Worm (Caenorhabditis elegans) whole organism, late embryonic: Measurements from ENCODE around the gene C46A5.1.

ENCODE experiments used
- C08G9.2 ChIP-seq: sonication (generic microtip); optimal IDR thresholded peaks from 2 replicates; lab custom pipeline; 2016; ENCODE audit warnings: mild to moderate bottlenecking, missing genetic modification characterization, moderate library complexity, missing compliant biosample characterization
- C38D4.7 ChIP-seq: fragments of 200-800 bp; sonication (Bioruptor generic); optimal IDR thresholded peaks from 2 replicates; lab custom pipeline; 2018; ENCODE audit warnings: mild to moderate bottlenecking, missing genetic modification characterization, moderate library complexity, missing compliant biosample characterization
- F13H6.1 ChIP-seq: sonication (generic microtip); optimal IDR thresholded peaks from 2 replicates; lab custom pipeline; 2016; ENCODE audit warnings: missing genetic modification characterization, missing compliant biosample characterization
- K02D7.2 ChIP-seq: sonication (generic microtip); optimal IDR thresholded peaks from 2 replicates; lab custom pipeline; 2017; ENCODE audit warnings: mild to moderate bottlenecking, missing genetic modification characterization, missing compliant biosample characterization
- K09A11.1 ChIP-seq: sonication (generic microtip); optimal IDR thresholded peaks from 2 replicates; lab custom pipeline; 2017; ENCODE audit warnings: antibody characterized with exemption, mild to moderate bottlenecking, missing genetic modification characterization, missing compliant biosample characterization; ENCODE audit not compliant: insufficient read depth
- ama-1 ChIP-seq: fragments of 150-350 bp; optimal IDR thresholded peaks from 2 replicates; lab custom pipeline; 2014
- ceh-19 ChIP-seq: fragments of 200-800 bp; sonication (Bioruptor generic); optimal IDR thresholded peaks from 2 replicates; lab custom pipeline; 2018; ENCODE audit warnings: mild to moderate bottlenecking, missing genetic modification characterization, missing compliant biosample characterization
- ceh-2 ChIP-seq: sonication (generic microtip); optimal IDR thresholded peaks from 2 replicates; lab custom pipeline; 2016; ENCODE audit warnings: missing genotype, missing genetic modification characterization, missing compliant biosample characterization
- ceh-22 ChIP-seq: sonication (generic microtip); optimal IDR thresholded peaks from 2 replicates; lab custom pipeline; 2017; ENCODE audit warnings: missing biosample characterization, missing genetic modification characterization
- ceh-24 ChIP-seq: sonication (generic microtip); optimal IDR thresholded peaks from 2 replicates; lab custom pipeline; 2016; ENCODE audit warnings: mild to moderate bottlenecking, missing genetic modification characterization, missing compliant biosample characterization
- ceh-45 ChIP-seq: fragments of 200-800 bp; sonication (Bioruptor generic); IDR thresholded peaks from 2 replicates; pipeline ENCODE4 v1.3.6; 2022; ENCODE audit warnings: missing genetic modification reagents, missing genetic modification characterization, missing compliant biosample characterization
- ceh-48 ChIP-seq: sonication (generic microtip); optimal IDR thresholded peaks from 2 replicates; lab custom pipeline; 2016; ENCODE audit warnings: missing genetic modification characterization, inconsistent platforms, missing compliant biosample characterization
- ceh-6 ChIP-seq: fragments of 200-800 bp; sonication (Bioruptor generic); optimal IDR thresholded peaks from 2 replicates; lab custom pipeline; 2018; ENCODE audit warnings: mild to moderate bottlenecking, missing genetic modification characterization, missing compliant biosample characterization
- che-1 ChIP-seq: sonication (generic microtip); optimal IDR thresholded peaks from 2 replicates; lab custom pipeline; 2016; ENCODE audit warnings: mild to moderate bottlenecking, missing genetic modification characterization, missing compliant biosample characterization
- dmd-4 ChIP-seq: sonication (generic microtip); optimal IDR thresholded peaks from 2 replicates; lab custom pipeline; 2016; ENCODE audit warnings: borderline replicate concordance, missing genetic modification characterization, missing compliant biosample characterization
- ets-4 ChIP-seq: sonication (generic microtip); optimal IDR thresholded peaks from 2 replicates; lab custom pipeline; 2016; ENCODE audit warnings: missing genetic modification characterization, missing compliant biosample characterization
- fax-1 ChIP-seq: sonication (generic microtip); optimal IDR thresholded peaks from 2 replicates; lab custom pipeline; 2016; ENCODE audit warnings: missing genotype, missing genetic modification characterization, missing compliant biosample characterization
- fkh-10 ChIP-seq: fragments of 150-350 bp; optimal IDR thresholded peaks from 2 replicates; lab custom pipeline; 2014; ENCODE audit warnings: missing biosample characterization, missing genetic modification reagents, missing genetic modification characterization
- fkh-6 ChIP-seq: sonication (generic microtip); optimal IDR thresholded peaks from 2 replicates; lab custom pipeline; 2016; ENCODE audit warnings: missing genetic modification characterization, missing compliant biosample characterization
- hlh-6 ChIP-seq: sonication (generic microtip); optimal IDR thresholded peaks from 2 replicates; lab custom pipeline; 2016; ENCODE audit warnings: missing genotype, missing genetic modification characterization, missing compliant biosample characterization
- hlh-8 ChIP-seq: sonication (generic microtip); optimal IDR thresholded peaks from 2 replicates; lab custom pipeline; 2016; ENCODE audit warnings: missing genotype, missing genetic modification characterization, missing compliant biosample characterization
- lim-6 ChIP-seq: sonication (generic microtip); optimal IDR thresholded peaks from 2 replicates; lab custom pipeline; 2016; ENCODE audit warnings: missing genetic modification characterization, missing compliant biosample characterization
- lin-11 ChIP-seq: fragments of 200-800 bp; sonication (Bioruptor generic); optimal IDR thresholded peaks from 2 replicates; lab custom pipeline; 2018; ENCODE audit warnings: mild to moderate bottlenecking, missing genetic modification characterization, missing compliant biosample characterization
- mec-3 ChIP-seq: sonication (generic microtip); optimal IDR thresholded peaks from 2 replicates; lab custom pipeline; 2016; ENCODE audit warnings: borderline replicate concordance, missing genetic modification characterization, missing compliant biosample characterization
- nfya-1 ChIP-seq: sonication (generic microtip); optimal IDR thresholded peaks from 2 replicates; lab custom pipeline; 2017; ENCODE audit warnings: missing genetic modification characterization, mild to moderate bottlenecking, missing compliant biosample characterization, antibody characterized with exemption, moderate library complexity
- nhr-11 ChIP-seq: fragments of 150-350 bp; optimal IDR thresholded peaks from 2 replicates; lab custom pipeline; 2014; ENCODE audit warnings: missing biosample characterization, missing genetic modification characterization
- nhr-232 ChIP-seq: sonication (generic microtip); optimal IDR thresholded peaks from 2 replicates; lab custom pipeline; 2016; ENCODE audit warnings: missing genetic modification characterization, missing compliant biosample characterization
- pax-1 ChIP-seq: fragments of 150-350 bp; optimal IDR thresholded peaks from 2 replicates; lab custom pipeline; 2014; ENCODE audit warnings: missing biosample characterization, missing genetic modification characterization
- sdc-2 ChIP-seq: sonication (generic microtip); optimal IDR thresholded peaks from 2 replicates; lab custom pipeline; 2016; ENCODE audit warnings: missing genotype, missing genetic modification characterization, missing compliant biosample characterization
- sox-2 ChIP-seq: fragments of 200-800 bp; sonication (Bioruptor generic); IDR thresholded peaks from 2 replicates; pipeline ENCODE4 v1.3.6; 2022; ENCODE audit warnings: missing genetic modification reagents, missing genetic modification characterization, missing compliant biosample characterization
- tbx-2 ChIP-seq: sonication (generic microtip); optimal IDR thresholded peaks from 2 replicates; lab custom pipeline; 2016; ENCODE audit warnings: missing genetic modification characterization, missing compliant biosample characterization
- unc-3 ChIP-seq, 2 experiments: fragments of 200-800 bp in 1 of 2; sonication (Bioruptor generic) in 1 of 2; sonication (generic microtip) in 1 of 2; conservative IDR thresholded peaks in 1 of 2; optimal IDR thresholded peaks in 1 of 2; 2 replicates each; pipeline versions ENCODE4 v1.3.6 to Lab custom; 2016 to 2022; ENCODE audit warnings: missing compliant biosample characterization in 2 of 2, missing genetic modification characterization in 2 of 2, missing genetic modification reagents in 1 of 2
- unc-42 ChIP-seq: sonication (generic microtip); optimal IDR thresholded peaks from 2 replicates; lab custom pipeline; 2016; ENCODE audit warnings: missing genotype, missing genetic modification characterization, missing compliant biosample characterization
- ztf-16 ChIP-seq: sonication (generic microtip); optimal IDR thresholded peaks from 2 replicates; lab custom pipeline; 2017; ENCODE audit warnings: missing genetic modification characterization, missing compliant biosample characterization

The C46A5.1 gene

DNA sequence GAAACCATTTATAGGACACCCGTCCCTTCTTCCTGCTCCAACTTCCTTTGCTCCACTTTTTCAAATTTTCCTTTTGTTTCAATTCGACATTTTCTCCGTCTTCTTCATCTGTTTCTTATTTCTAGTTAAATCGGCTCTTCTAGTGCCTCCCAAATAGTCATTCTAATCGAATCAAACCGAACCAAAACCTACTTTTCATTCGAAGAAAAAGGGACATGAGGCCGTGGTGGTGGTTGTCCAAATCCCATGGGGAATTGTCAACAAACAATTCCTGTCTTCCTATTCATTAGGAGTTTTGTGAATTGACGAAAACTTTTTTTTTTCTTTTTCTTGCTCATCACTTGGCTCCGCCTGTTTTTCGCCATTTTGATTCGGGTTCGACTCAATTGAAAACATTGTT lies 27.1 kb upstream of the C46A5.1 start:
- TF ChIP-seq unc-3 (GFP tag; conservative IDR thresholded peaks at IDR 0.05; lab: Robert Waterston, UW), result no peak
- peak; percentile 2 for TF ChIP-seq unc-3 (tag; optimal IDR thresholded peaks at IDR 0.05; lab: Kevin White, UChicago)
- TF ChIP-seq tbx-2, result no peak

DNA sequence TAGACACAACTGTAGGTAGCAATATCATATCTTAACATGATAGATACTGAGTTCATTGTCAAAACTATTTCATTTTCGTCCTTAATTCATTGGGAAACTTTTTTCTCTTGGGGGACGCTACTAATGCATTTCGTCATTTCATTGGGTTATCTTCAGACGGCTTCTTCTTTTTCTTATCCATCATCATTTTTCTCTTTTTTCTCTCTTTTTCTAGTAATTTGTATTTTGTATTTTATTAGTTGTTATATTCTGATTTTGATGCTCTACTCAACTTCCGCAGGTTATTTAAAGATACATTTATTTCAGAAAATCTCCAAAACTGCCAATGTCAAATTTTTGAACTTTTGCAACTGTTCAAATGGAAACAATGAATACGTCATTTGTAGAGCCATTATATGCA lies 20.2 kb upstream of the C46A5.1 start, which contains the start of gene npr-35:
TSS of gene npr-35 (plus strand) at position 301 of the 400 bp plus-strand sequence.
- TF ChIP-seq K02D7.2 (tag; lab: Kevin White, UChicago) (no peak), ceh-19 (no peak)

DNA sequence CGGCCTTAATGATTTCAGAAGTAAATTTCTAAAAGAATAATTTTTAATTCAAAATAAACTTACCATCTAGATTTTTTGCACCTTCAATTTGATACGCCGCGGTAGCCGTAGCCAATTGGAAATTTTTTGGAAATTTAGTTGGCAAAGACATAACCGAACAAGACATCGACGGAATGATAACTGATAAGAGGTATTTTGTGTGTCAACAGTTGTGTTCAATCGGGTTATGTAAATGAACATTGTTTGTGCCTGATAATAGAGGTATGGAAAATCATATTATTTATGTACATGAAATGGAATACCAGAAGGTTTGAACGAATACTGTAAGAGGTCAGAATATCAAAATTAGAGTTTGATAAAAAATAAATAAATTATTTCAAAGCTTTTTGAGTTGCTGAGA lies 15.9 kb upstream of the C46A5.1 start, which contains the start of gene klo-1:
TSS of gene klo-1 (minus strand) at position 388 of the 400 bp plus-strand sequence.
- TF ChIP-seq che-1 (tag; lab: Kevin White, UChicago), result no peak
- no peak for TF ChIP-seq nhr-11 (tag; lab: Kevin White, UChicago)
- no peak for TF ChIP-seq nfya-1 (tag; lab: Kevin White, UChicago)
- no peak for TF ChIP-seq fkh-6
- no peak for TF ChIP-seq nhr-232 (tag; lab: Kevin White, UChicago)
- no peak for TF ChIP-seq C38D4.7 (GFP tag; lab: Kevin White, UChicago)

DNA sequence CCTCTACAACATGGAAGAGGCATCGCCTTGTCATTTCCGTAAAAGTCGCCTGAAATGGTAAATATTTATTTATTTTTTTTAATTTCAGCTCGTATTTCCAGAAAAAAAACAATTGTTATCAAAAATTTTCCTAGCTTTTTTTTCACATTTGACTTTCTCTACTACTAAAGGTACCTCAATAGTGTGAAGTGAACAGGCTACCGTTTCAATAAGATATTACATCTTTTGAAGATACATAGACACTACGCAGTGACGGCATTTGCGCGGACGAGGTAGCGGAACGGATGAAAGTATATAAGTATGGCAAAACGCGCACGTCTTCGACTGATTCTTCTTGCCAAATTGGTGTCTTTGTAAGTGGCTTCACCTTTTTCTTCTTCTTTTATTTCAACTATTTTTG lies 10.6 kb upstream of the C46A5.1 start, which contains the start of gene col-14:
TSS of gene col-14 (plus strand) at position 301 of the 400 bp plus-strand sequence.
- TF ChIP-seq sox-2 (GFP tag; lab: Robert Waterston, UW) (no peak), lim-6 (tag; lab: Kevin White, UChicago) (no peak), ets-4 (tag; lab: Kevin White, UChicago) (no peak), hlh-6 (no peak), ceh-24 (tag; lab: Kevin White, UChicago) (no peak), ceh-2 (tag; lab: Kevin White, UChicago) (no peak), dmd-4 (tag; lab: Kevin White, UChicago) (no peak), K09A11.1 (tag; lab: Kevin White, UChicago) (no peak), fax-1 (tag; lab: Kevin White, UChicago) (no peak)

DNA sequence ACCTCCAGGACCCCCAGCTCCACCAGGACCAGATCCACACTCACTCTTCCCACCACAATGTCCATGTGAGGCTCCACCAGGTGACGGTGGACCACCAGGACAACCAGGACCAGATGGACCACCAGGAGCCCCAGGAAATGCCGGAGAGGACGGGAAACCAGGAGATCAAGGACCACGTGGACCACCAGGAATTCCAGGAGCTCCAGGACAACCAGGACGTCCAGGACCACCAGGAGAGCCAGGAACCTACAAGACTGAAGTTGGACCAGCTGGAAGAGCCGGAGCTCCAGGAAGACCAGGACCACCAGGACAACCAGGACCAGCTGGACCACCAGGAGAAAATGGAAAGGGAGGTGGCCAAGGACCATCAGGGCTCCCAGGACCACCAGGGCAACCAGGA lies 9.6 kb upstream of the C46A5.1 start:
- no peak for TF ChIP-seq hlh-8 (tag; lab: Kevin White, UChicago)
- TF ChIP-seq mec-3 (tag; lab: Kevin White, UChicago), result peak; percentile 56
- TF ChIP-seq pax-1 (tag; lab: Kevin White, UChicago), result no peak
- no peak for TF ChIP-seq fkh-10 (GFP tag; lab: Kevin White, UChicago)
- TF ChIP-seq, all 69 proteins: peak for 1

DNA sequence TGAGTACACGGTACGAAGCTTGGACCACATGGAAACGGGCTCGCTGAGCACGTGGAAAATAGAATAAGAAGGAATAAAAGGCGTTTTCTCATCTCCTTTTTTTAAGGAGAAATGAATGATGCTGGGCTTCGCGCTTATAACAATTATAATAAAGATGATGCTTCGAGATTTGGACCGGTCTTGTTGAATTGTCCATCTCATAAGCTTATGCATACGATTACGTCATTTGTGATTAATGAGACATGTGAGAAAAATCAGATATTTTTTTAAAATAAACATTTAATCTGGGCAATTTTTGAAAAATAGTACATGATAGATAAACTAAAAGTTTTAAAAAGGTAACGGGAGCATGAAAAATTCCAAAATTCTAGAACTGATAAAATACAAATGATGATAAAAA lies 6.5 kb upstream of the C46A5.1 start, which contains the start of gene C46A5.4:
TSS of gene C46A5.4 (minus strand) at position 101 of the 400 bp plus-strand sequence.
- TF ChIP-seq ceh-48 (tag; lab: Kevin White, UChicago) (no peak), ama-1 (no peak), sdc-2 (tag; lab: Kevin White, UChicago) (no peak), ceh-6 (GFP tag; lab: Kevin White, UChicago) (no peak), ceh-22 (tag; lab: Kevin White, UChicago) (no peak), C08G9.2 (no peak), ceh-24 (tag; lab: Kevin White, UChicago) (no peak)

DNA sequence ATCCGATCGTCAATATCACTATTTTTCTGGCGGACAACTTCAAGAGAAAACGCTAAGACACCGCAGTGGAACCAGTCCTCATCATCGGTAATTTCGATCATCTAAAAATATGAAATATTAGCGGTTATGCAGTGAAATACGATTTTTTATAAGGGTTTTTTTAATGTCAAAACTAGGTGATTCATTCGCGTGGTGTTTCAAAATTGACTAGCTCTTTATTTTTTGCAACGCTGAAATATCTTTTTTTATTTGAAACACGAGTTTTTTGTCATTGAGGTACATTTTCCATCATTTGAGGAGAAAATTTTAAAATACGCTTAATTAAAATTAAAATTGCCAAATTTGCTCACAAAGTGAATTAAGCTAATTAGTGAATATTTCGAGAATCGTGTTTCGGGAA lies 4.2 kb upstream of the C46A5.1 start, which contains the start of gene dsb-3:
TSS of gene dsb-3 (minus strand) at position 101 of the 400 bp plus-strand sequence.
- TF ChIP-seq unc-42 (tag; lab: Kevin White, UChicago), result no peak
- TF ChIP-seq F13H6.1, result no peak
- TF ChIP-seq ceh-45 (GFP tag; lab: Robert Waterston, UW), result no peak
- TF ChIP-seq fax-1 (tag; lab: Kevin White, UChicago), result no peak
- TF ChIP-seq lin-11 (tag; lab: Kevin White, UChicago), result no peak
- TF ChIP-seq lim-6 (tag; lab: Kevin White, UChicago), result no peak
- TF ChIP-seq tbx-2, result no peak
- TF ChIP-seq ceh-22 (tag; lab: Kevin White, UChicago), result no peak
- no peak for TF ChIP-seq nfya-1 (tag; lab: Kevin White, UChicago)
- no peak for TF ChIP-seq ztf-16 (tag; lab: Kevin White, UChicago)
- no peak for TF ChIP-seq dmd-4 (tag; lab: Kevin White, UChicago)
- no peak for TF ChIP-seq ceh-24 (tag; lab: Kevin White, UChicago)
